Fruit fly (Drosophila melanogaster) whole organism: Measurements from ENCODE around the gene CG31075.

Source experiments
- CG8478 ChIP-seq: fragments of >200 bp; optimal IDR thresholded peaks from 2 replicates; lab custom pipeline; 2018; ENCODE audit warnings: inconsistent platforms
- psq ChIP-seq: fragments of >200 bp; optimal IDR thresholded peaks from 2 replicates; lab custom pipeline; 2017
- usp ChIP-seq: fragments of >200 bp; optimal IDR thresholded peaks from 2 replicates; lab custom pipeline; 2017; ENCODE audit warnings: missing biosample characterization, missing genetic modification characterization, mixed read lengths

dm6 chr3R:26963747-26964174 lies 24.6 kb downstream of the CG31075 start:
- TF ChIP-seq psq, result no peak
- no peak for TF ChIP-seq usp (GFP tag; lab: Kevin White, UChicago)
- TF ChIP-seq CG8478, result no peak
